Worm (Caenorhabditis elegans) whole organism, L4/young adult: ENCODE results near the gene Y62E10A.23.

Experiments used
- W03F9.2 ChIP-seq: fragments of 150-350 bp; optimal IDR thresholded peaks from 2 replicates; lab custom pipeline; 2014; ENCODE audit warnings: missing biosample characterization, missing genetic modification characterization
- dao-5 ChIP-seq: sonication (generic microtip); optimal IDR thresholded peaks from 2 replicates; lab custom pipeline; 2016; ENCODE audit warnings: missing genotype, missing genetic modification characterization, moderate library complexity, missing compliant biosample characterization
- him-1 ChIP-seq: sonication (generic microtip); optimal IDR thresholded peaks from 2 replicates; lab custom pipeline; 2016; ENCODE audit warnings: missing genotype, missing genetic modification reagents, missing genetic modification characterization, missing compliant biosample characterization

DNA sequence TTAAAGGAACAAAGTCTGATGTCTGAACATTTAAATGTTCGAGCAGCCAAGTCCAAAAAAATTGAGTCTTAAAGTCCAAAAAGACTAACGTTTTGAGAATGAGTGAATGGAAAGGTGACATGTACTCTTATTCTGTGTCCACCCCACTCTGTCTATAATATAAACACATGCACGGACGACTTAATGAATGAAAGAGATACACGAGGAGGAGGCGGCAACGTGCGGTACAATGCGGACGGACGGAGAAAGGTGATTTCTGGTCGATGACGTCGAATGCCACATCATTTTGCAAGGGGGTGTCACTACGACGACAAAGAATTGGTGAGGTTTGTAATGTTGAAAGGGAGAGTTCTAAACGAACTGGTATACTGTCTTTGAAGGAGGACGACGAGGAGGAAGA is 8.6 kb downstream of the Y62E10A.23 start:
- TF ChIP-seq him-1 (tag; lab: Kevin White, UChicago) (no peak), W03F9.2 (no peak), dao-5 (no peak)
